Worm (Caenorhabditis elegans) whole organism, L4 larva: Measurements from ENCODE around the gene spp-28.

Experiments
- F37D6.2 ChIP-seq: sonication (generic microtip); optimal IDR thresholded peaks from 2 replicates; lab custom pipeline; 2016; ENCODE audit warnings: mild to moderate bottlenecking, missing genetic modification characterization, missing compliant biosample characterization
- F44E2.7 ChIP-seq: fragments of 200-800 bp; sonication (Bioruptor generic); IDR thresholded peaks from 2 replicates; pipeline ENCODE4 v2.1.2; 2022; ENCODE audit warnings: missing genetic modification characterization, missing compliant biosample characterization
- F49E8.2 ChIP-seq: sonication (generic microtip); optimal IDR thresholded peaks from 2 replicates; lab custom pipeline; 2016; ENCODE audit warnings: missing compliant biosample characterization, mild to moderate bottlenecking, missing genetic modification characterization, borderline replicate concordance
- R02D3.7 ChIP-seq: fragments of 150-350 bp; sonication (generic microtip); optimal IDR thresholded peaks from 3 replicates; lab custom pipeline; 2014; ENCODE audit warnings: missing biosample characterization, missing genetic modification characterization
- Y105C5A.15 ChIP-seq: fragments of 200-800 bp; sonication (Bioruptor generic); IDR thresholded peaks from 2 replicates; pipeline ENCODE4 v1.3.6; 2022; ENCODE audit warnings: missing genetic modification characterization, missing compliant biosample characterization
- Y5F2A.4 ChIP-seq: fragments of 200-800 bp; sonication (Bioruptor generic); optimal IDR thresholded peaks from 2 replicates; lab custom pipeline; 2018; ENCODE audit warnings: mild to moderate bottlenecking, missing genetic modification characterization, missing compliant biosample characterization
- aly-2 ChIP-seq: sonication (generic microtip); optimal IDR thresholded peaks from 2 replicates; lab custom pipeline; 2018; ENCODE audit warnings: missing biosample characterization, missing genetic modification characterization
- ama-1 ChIP-seq: fragments of 150-350 bp; optimal IDR thresholded peaks from 2 replicates; lab custom pipeline; 2014; ENCODE audit warnings: inconsistent platforms, mixed read lengths
- arid-1 ChIP-seq: fragments of 200-800 bp; sonication (Bioruptor generic); conservative IDR thresholded peaks from 2 replicates; pipeline ENCODE4 v1.3.6; 2022; ENCODE audit warnings: missing genetic modification reagents, missing genetic modification characterization, missing compliant biosample characterization
- ceh-20 ChIP-seq: fragments of 200-800 bp; sonication (Bioruptor generic); IDR thresholded peaks from 2 replicates; pipeline ENCODE4 v1.3.6; 2022; ENCODE audit warnings: missing genetic modification reagents, missing genetic modification characterization, missing compliant biosample characterization
- ceh-28 ChIP-seq: fragments of 150-350 bp; optimal IDR thresholded peaks from 2 replicates; lab custom pipeline; 2014; ENCODE audit warnings: missing biosample characterization, missing genetic modification reagents, missing genetic modification characterization
- ceh-32 ChIP-seq: sonication (generic microtip); optimal IDR thresholded peaks from 2 replicates; lab custom pipeline; 2016; ENCODE audit warnings: mild to moderate bottlenecking, missing genetic modification characterization, missing compliant biosample characterization; ENCODE audit not compliant: poor library complexity
- ceh-82 ChIP-seq: sonication (generic microtip); optimal IDR thresholded peaks from 2 replicates; lab custom pipeline; 2017; ENCODE audit warnings: missing biosample characterization, missing genetic modification characterization
- daf-12 ChIP-seq: fragments of 150-350 bp; optimal IDR thresholded peaks from 2 replicates; lab custom pipeline; 2014; ENCODE audit warnings: missing biosample characterization, missing genetic modification reagents, missing genetic modification characterization
- dmd-6 ChIP-seq: fragments of 200-800 bp; sonication (Bioruptor generic); IDR thresholded peaks from 2 replicates; pipeline ENCODE4 v1.3.6; 2022; ENCODE audit warnings: missing genetic modification reagents, missing genetic modification characterization, missing compliant biosample characterization
- dmd-8 ChIP-seq: fragments of 200-800 bp; sonication (Bioruptor generic); IDR thresholded peaks from 2 replicates; pipeline ENCODE4 v1.3.6; 2022; ENCODE audit warnings: missing genetic modification characterization, missing compliant biosample characterization
- egl-27 ChIP-seq: sonication (generic microtip); optimal IDR thresholded peaks from 3 replicates; lab custom pipeline; 2017; ENCODE audit warnings: missing biosample characterization, missing genetic modification reagents, missing genetic modification characterization
- egl-43 ChIP-seq: fragments of 200-800 bp; sonication (Bioruptor generic); IDR thresholded peaks from 2 replicates; pipeline ENCODE4 v1.3.6; 2022; ENCODE audit warnings: missing genetic modification reagents, missing genetic modification characterization, missing compliant biosample characterization
- fos-1 ChIP-seq: fragments of 150-350 bp; optimal IDR thresholded peaks from 2 replicates; lab custom pipeline; 2014; ENCODE audit warnings: missing biosample characterization, missing genetic modification characterization
- hlh-30 ChIP-seq: sonication (generic microtip); optimal IDR thresholded peaks from 2 replicates; lab custom pipeline; 2017; ENCODE audit warnings: antibody characterized with exemption, mild to moderate bottlenecking, missing genetic modification characterization, missing compliant biosample characterization; ENCODE audit not compliant: insufficient read depth
- jun-1 ChIP-seq: fragments of 150-350 bp; optimal IDR thresholded peaks from 2 replicates; lab custom pipeline; 2014; ENCODE audit warnings: missing biosample characterization, missing genetic modification reagents, missing genetic modification characterization
- lin-1 ChIP-seq: fragments of 200-800 bp; sonication (Bioruptor generic); IDR thresholded peaks from 2 replicates; pipeline ENCODE4 v1.3.6; 2022; ENCODE audit warnings: missing genetic modification reagents, missing genetic modification characterization, missing compliant biosample characterization
- lin-13 ChIP-seq: fragments of 150-350 bp; optimal IDR thresholded peaks from 2 replicates; lab custom pipeline; 2014; ENCODE audit warnings: missing biosample characterization, missing genetic modification reagents, missing genetic modification characterization
- lin-15B ChIP-seq: fragments of 150-350 bp; sonication (generic microtip); optimal IDR thresholded peaks from 3 replicates; lab custom pipeline; 2014; ENCODE audit warnings: missing biosample characterization, missing genetic modification characterization
- lin-29 ChIP-seq: fragments of 200-800 bp; sonication (Bioruptor generic); IDR thresholded peaks from 2 replicates; pipeline ENCODE4 v1.3.6; 2022; ENCODE audit warnings: missing genetic modification reagents, missing genetic modification characterization, missing compliant biosample characterization
- lin-38 ChIP-seq: fragments of 200-800 bp; sonication (Bioruptor generic); IDR thresholded peaks from 2 replicates; pipeline ENCODE4 v1.3.6; 2022; ENCODE audit warnings: missing genetic modification reagents, missing genetic modification characterization, missing compliant biosample characterization
- lin-39 ChIP-seq: fragments of 150-350 bp; optimal IDR thresholded peaks from 2 replicates; lab custom pipeline; 2014; ENCODE audit warnings: missing biosample characterization, missing genetic modification reagents, missing genetic modification characterization
- lir-3 ChIP-seq: sonication (generic microtip); optimal IDR thresholded peaks from 2 replicates; lab custom pipeline; 2016; ENCODE audit warnings: mild to moderate bottlenecking, missing genetic modification characterization, missing compliant biosample characterization
- madf-5 ChIP-seq, 2 experiments: fragments of 200-800 bp; sonication (Bioruptor generic); IDR thresholded peaks; 2 replicates each; pipeline ENCODE4 v1.3.6; 2022; ENCODE audit warnings: missing compliant biosample characterization in 2 of 2, missing genetic modification characterization in 2 of 2
- mdl-1 ChIP-seq, 2 experiments: fragments of 150-350 bp in 1 of 2; sonication (generic microtip) in 1 of 2; optimal IDR thresholded peaks; 2 replicates each; lab custom pipeline; 2014 to 2017; ENCODE audit warnings: missing biosample characterization in 2 of 2, missing genetic modification characterization in 2 of 2
- nhr-102 ChIP-seq: sonication (generic microtip); optimal IDR thresholded peaks from 2 replicates; lab custom pipeline; 2016; ENCODE audit warnings: mild to moderate bottlenecking, missing genetic modification characterization, moderate library complexity, missing compliant biosample characterization
- nhr-111 ChIP-seq: fragments of 200-800 bp; sonication (Bioruptor generic); optimal IDR thresholded peaks from 2 replicates; lab custom pipeline; 2018; ENCODE audit warnings: mild to moderate bottlenecking, missing genetic modification characterization, missing compliant biosample characterization
- nhr-41 ChIP-seq: fragments of 200-800 bp; sonication (Bioruptor generic); IDR thresholded peaks from 2 replicates; pipeline ENCODE4 v1.3.6; 2022; ENCODE audit warnings: missing genetic modification reagents, missing genetic modification characterization, missing compliant biosample characterization
- nhr-48 ChIP-seq: sonication (generic microtip); optimal IDR thresholded peaks from 2 replicates; lab custom pipeline; 2016; ENCODE audit warnings: mild to moderate bottlenecking, missing genetic modification characterization, missing compliant biosample characterization
- pha-4 ChIP-seq, 2 experiments: fragments of 150-350 bp in 1 of 2; fragments of 200-800 bp in 1 of 2; sonication (Bioruptor generic) in 1 of 2; IDR thresholded peaks in 1 of 2; optimal IDR thresholded peaks in 1 of 2; 2 replicates each; pipeline versions ENCODE4 v1.3.6 to Lab custom; 2014 to 2022; ENCODE audit warnings: missing genetic modification characterization in 2 of 2, missing genetic modification reagents in 2 of 2, missing biosample characterization in 1 of 2, missing compliant biosample characterization in 1 of 2
- php-3 ChIP-seq: fragments of 200-800 bp; sonication (Bioruptor generic); IDR thresholded peaks from 2 replicates; pipeline ENCODE4 v1.3.6; 2022; ENCODE audit warnings: missing genetic modification reagents, missing genetic modification characterization, missing compliant biosample characterization
- pqm-1 ChIP-seq: sonication (generic microtip); optimal IDR thresholded peaks from 2 replicates; lab custom pipeline; 2017; ENCODE audit warnings: missing biosample characterization, missing genetic modification characterization
- rbr-2 ChIP-seq: sonication (generic microtip); optimal IDR thresholded peaks from 2 replicates; lab custom pipeline; 2016; ENCODE audit warnings: missing genotype, missing genetic modification characterization, missing compliant biosample characterization
- set-16 ChIP-seq: fragments of 200-800 bp; sonication (Bioruptor generic); IDR thresholded peaks from 2 replicates; pipeline ENCODE4 v1.3.6; 2022; ENCODE audit warnings: missing genetic modification reagents, missing genetic modification characterization, missing compliant biosample characterization
- snpc-1.2 ChIP-seq: fragments of 200-800 bp; sonication (Bioruptor generic); IDR thresholded peaks from 2 replicates; pipeline ENCODE4 v1.3.6; 2022; ENCODE audit warnings: missing genetic modification reagents, missing genetic modification characterization, missing compliant biosample characterization
- spr-1 ChIP-seq: sonication (generic microtip); optimal IDR thresholded peaks from 2 replicates; lab custom pipeline; 2016; ENCODE audit warnings: mild to moderate bottlenecking, missing genetic modification characterization, missing compliant biosample characterization
- unc-130 ChIP-seq: sonication (generic microtip); optimal IDR thresholded peaks from 2 replicates; lab custom pipeline; 2016; ENCODE audit warnings: missing genetic modification reagents, missing genetic modification characterization, missing compliant biosample characterization
- unc-39 ChIP-seq: sonication (generic microtip); optimal IDR thresholded peaks from 2 replicates; lab custom pipeline; 2017; ENCODE audit warnings: missing biosample characterization, missing genetic modification characterization
- zfp-2 ChIP-seq: sonication (generic microtip); optimal IDR thresholded peaks from 2 replicates; lab custom pipeline; 2016; ENCODE audit warnings: mild to moderate bottlenecking, missing genetic modification characterization, missing compliant biosample characterization
- zip-2 ChIP-seq: fragments of 150-350 bp; optimal IDR thresholded peaks from 2 replicates; lab custom pipeline; 2014; ENCODE audit warnings: missing biosample characterization, missing genetic modification characterization
- ztf-11 ChIP-seq: fragments of 150-350 bp; optimal IDR thresholded peaks from 2 replicates; lab custom pipeline; 2014; ENCODE audit warnings: missing biosample characterization, missing genetic modification characterization

Gene spp-28

ce11 chrIII:4178564-4178963, 11.6 kb downstream of the spp-28 start, which contains the start of gene C16C10.2:
Gene C16C10.2 (minus strand): TSS chrIII:4178664.
- no peak for TF ChIP-seq nhr-102 (tag; lab: Kevin White, UChicago)
- TF ChIP-seq php-3: no peak
- no peak for TF ChIP-seq lin-39 (tag; lab: Kevin White, UChicago)
- no peak for TF ChIP-seq ceh-82 (tag; lab: Kevin White, UChicago)
- TF ChIP-seq set-16 (GFP tag; lab: Robert Waterston, UW): no peak
- TF ChIP-seq ceh-32 (tag; lab: Kevin White, UChicago): no peak
- no peak for TF ChIP-seq hlh-30 (tag; lab: Kevin White, UChicago)
- no peak for TF ChIP-seq R02D3.7 (tag; lab: Kevin White, UChicago)
- TF ChIP-seq spr-1 (tag; lab: Kevin White, UChicago): no peak
- no peak for TF ChIP-seq jun-1 (tag; lab: Kevin White, UChicago)
- no peak for TF ChIP-seq daf-12 (tag; lab: Kevin White, UChicago)
- TF ChIP-seq egl-27: no peak
- TF ChIP-seq dmd-6: no peak
- no peak for TF ChIP-seq ceh-28
- no peak for TF ChIP-seq lin-15B (tag; lab: Kevin White, UChicago)
- no peak for TF ChIP-seq unc-39 (tag; lab: Kevin White, UChicago)
- TF ChIP-seq ama-1: no peak
- TF ChIP-seq, all 104 proteins: peak for 0

ce11 chrIII:4176109-4176596, 14.0 kb downstream of the spp-28 start, which contains the start of the genes hrde-1 and C16C10.13:
Gene hrde-1 (minus strand): TSS chrIII:4176159.
Gene C16C10.13 (plus strand): TSS chrIII:4176440.
- no peak for TF ChIP-seq madf-5 (GFP tag; IDR thresholded peaks at IDR 0.05; lab: Robert Waterston, UW)
- no peak for TF ChIP-seq nhr-41 (GFP tag; lab: Robert Waterston, UW)
- TF ChIP-seq php-3: no peak
- TF ChIP-seq lin-29 (GFP tag; lab: Robert Waterston, UW): no peak
- no peak for TF ChIP-seq nhr-111 (GFP tag; lab: Kevin White, UChicago)
- peak; percentile 90 for TF ChIP-seq unc-130 (GFP tag; lab: Kevin White, UChicago)
- no peak for TF ChIP-seq zip-2 (tag; lab: Kevin White, UChicago)
- TF ChIP-seq mdl-1 (tag; optimal IDR thresholded peaks at IDR 0.05; lab: Kevin White, UChicago): no peak
- no peak for TF ChIP-seq lir-3 (tag; lab: Kevin White, UChicago)
- peak; percentile 77 for TF ChIP-seq F49E8.2 (tag; lab: Kevin White, UChicago)
- no peak for TF ChIP-seq pqm-1 (tag; lab: Kevin White, UChicago)
- TF ChIP-seq lin-13 (GFP tag; lab: Kevin White, UChicago): no peak
- no peak for TF ChIP-seq daf-12 (tag; lab: Kevin White, UChicago)
- TF ChIP-seq aly-2 (tag; lab: Kevin White, UChicago): no peak
- no peak for TF ChIP-seq dmd-8 (GFP tag; lab: Robert Waterston, UW)
- peak; percentile 96 for TF ChIP-seq lin-38 (GFP tag; lab: Robert Waterston, UW)
- no peak for TF ChIP-seq F37D6.2
- TF ChIP-seq nhr-48: no peak

DNA sequence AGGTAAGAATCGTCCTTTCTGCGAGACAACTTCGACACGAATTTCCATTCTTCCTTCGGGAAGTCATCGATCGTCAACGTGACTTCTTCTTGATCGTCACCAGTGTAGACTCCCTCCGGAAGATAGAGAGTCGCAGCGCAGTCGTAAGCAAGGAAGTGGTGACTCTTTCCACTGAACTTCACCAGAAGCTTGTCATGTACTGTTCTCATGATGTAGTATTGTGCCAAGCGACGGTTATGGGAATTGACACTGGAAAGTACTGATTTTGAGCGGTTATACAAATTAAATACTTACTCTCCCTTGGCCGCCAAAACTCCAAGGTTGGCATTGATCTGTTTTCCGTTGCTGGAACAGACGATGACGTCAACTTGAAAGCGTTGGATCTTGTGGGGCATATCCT, 14.7 kb downstream of the spp-28 start:
- TF ChIP-seq F44E2.7 (0 out of 2 replicates have a peak, but pooled peaks have one; percentile 12), fos-1 (tag; lab: Kevin White, UChicago) (no peak), lin-29 (GFP tag; lab: Robert Waterston, UW) (no peak), zfp-2 (tag; lab: Kevin White, UChicago) (no peak)

DNA sequence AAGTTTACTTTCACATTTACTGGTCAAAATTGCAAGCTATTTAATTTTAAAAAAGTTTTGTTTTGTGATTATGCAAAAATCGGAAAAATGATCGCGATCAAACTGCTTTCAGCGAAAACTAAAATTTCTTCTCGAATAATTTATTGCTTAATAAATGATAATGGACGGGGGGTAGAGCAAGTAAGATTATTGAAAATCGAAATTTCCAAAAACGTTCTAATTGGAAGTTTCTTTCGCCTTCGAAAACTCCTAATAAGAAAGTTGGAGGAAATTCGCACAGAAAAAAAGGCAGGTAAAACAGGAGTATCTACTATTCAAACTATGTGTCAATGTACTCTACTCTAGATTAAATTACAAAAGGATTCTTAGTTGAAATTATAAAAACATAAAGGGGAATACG, 17.9 kb downstream of the spp-28 start:
- TF ChIP-seq ceh-20 (GFP tag; lab: Robert Waterston, UW): no peak
- peak; percentile 18 for TF ChIP-seq Y5F2A.4 (GFP tag; lab: Kevin White, UChicago)
- no peak for TF ChIP-seq ztf-11 (tag; lab: Kevin White, UChicago)
- TF ChIP-seq mdl-1 (tag; optimal IDR thresholded peaks at IDR 0.05; lab: Kevin White, UChicago): no peak
- TF ChIP-seq snpc-1.2: peak; percentile 66; the same call in 1 of the 2 replicates
- peak; percentile 30; the same call in 1 of the 2 replicates for TF ChIP-seq egl-43
- no peak for TF ChIP-seq nhr-111 (GFP tag; lab: Kevin White, UChicago)
- no peak for TF ChIP-seq rbr-2 (tag; lab: Kevin White, UChicago)
- TF ChIP-seq lin-38 (GFP tag; lab: Robert Waterston, UW): peak; percentile 68
- TF ChIP-seq lin-1: peak; percentile 39; the same call in 1 of the 2 replicates
- peak; percentile 45; the same call in 1 of the 2 replicates for TF ChIP-seq arid-1
- 0 out of 2 replicates have a peak, but pooled peaks have one; percentile 63 for TF ChIP-seq Y105C5A.15
- peak; percentile 83 for TF ChIP-seq F49E8.2 (tag; lab: Kevin White, UChicago)
- TF ChIP-seq pha-4 (GFP tag; IDR thresholded peaks at IDR 0.05; lab: Robert Waterston, UW): 0 out of 2 replicates have a peak, but pooled peaks have one; percentile 56
- no peak for TF ChIP-seq pha-4 (tag; optimal IDR thresholded peaks at IDR 0.05; lab: Kevin White, UChicago)
